Worm (Caenorhabditis elegans): Measurements from ENCODE around the gene B0361.3.

- TF ChIP-seq snpc-4 (tag; optimal IDR thresholded peaks at IDR 0.05) = no peak
- TF ChIP-seq lin-13 (tag; optimal IDR thresholded peaks at IDR 0.05) = no peak
- TF ChIP-seq nhr-76 (tag; optimal IDR thresholded peaks at IDR 0.05) = no peak
- no peak for TF ChIP-seq nhr-12 (tag; optimal IDR thresholded peaks at IDR 0.05)
- TF ChIP-seq ceh-43 (GFP tag; optimal IDR thresholded peaks at IDR 0.05) = no peak
- no peak for TF ChIP-seq elt-3 (tag; optimal IDR thresholded peaks at IDR 0.05)
- TF ChIP-seq pha-4 (tag; optimal IDR thresholded peaks at IDR 0.05) = no peak
- TF ChIP-seq nhr-237 (tag; optimal IDR thresholded peaks at IDR 0.05) = no peak
- TF ChIP-seq elt-1 (tag; optimal IDR thresholded peaks at IDR 0.05; ENCODE audit: borderline replicate concordance, insufficient read depth) = no peak
- TF ChIP-seq cnd-1 (tag; optimal IDR thresholded peaks at IDR 0.05) = no peak
- TF ChIP-seq nhr-28 (tag; optimal IDR thresholded peaks at IDR 0.05) = no peak
- no peak for TF ChIP-seq M03D4.4 (tag; optimal IDR thresholded peaks at IDR 0.05)
- no peak for TF ChIP-seq unc-62 (GFP tag; optimal IDR thresholded peaks at IDR 0.05)
- TF ChIP-seq sptf-1 (tag; optimal IDR thresholded peaks at IDR 0.05) = no peak
These were observed 11.3 kb downstream of the B0361.3 start for ce11 chrIII:7292569-7292968.
